Fruit fly (Drosophila melanogaster): Measurements from ENCODE around the gene CG7886.

CG7886 gene

DNA sequence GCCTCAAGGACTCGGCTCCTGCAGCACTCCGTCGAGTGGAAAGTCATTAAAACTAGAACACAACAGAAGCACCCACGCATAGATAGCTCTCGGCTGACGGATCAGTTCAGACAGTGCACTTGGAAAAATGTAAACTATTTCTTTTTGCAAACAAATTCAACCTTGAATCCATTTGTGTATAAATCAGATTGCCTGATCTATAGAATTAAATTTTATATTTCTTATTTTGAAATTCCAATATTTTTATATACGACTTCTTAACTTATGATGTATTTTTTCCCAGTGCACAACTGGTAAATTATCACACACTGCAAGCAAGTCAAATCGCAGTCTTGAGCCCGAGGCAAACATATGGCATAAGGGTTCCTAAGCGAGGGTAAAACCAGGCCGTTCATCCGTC lies 32.4 kb upstream of the CG7886 start (continued):
- TF ChIP-seq CkIIα-i1 (GFP tag; IDR thresholded peaks at IDR 0.05) (no peak), vnd (GFP tag; IDR thresholded peaks at IDR 0.05; ENCODE audit: partially characterized antibody) (no peak), CG6254 (GFP tag; optimal IDR thresholded peaks at IDR 0.05) (peak; percentile 46), da (GFP tag; optimal IDR thresholded peaks at IDR 0.05) (no peak), ab (GFP tag; optimal IDR thresholded peaks at IDR 0.05) (no peak), CG10209 (GFP tag; optimal IDR thresholded peaks at IDR 0.05) (peak; percentile 59), stc (GFP tag; IDR thresholded peaks at IDR 0.05) (peak; percentile 56), Optix (GFP tag; IDR thresholded peaks at IDR 0.05) (peak; percentile 51; the same call in 1 of the 3 replicates), Poxn (GFP tag; IDR thresholded peaks at IDR 0.05) (no peak), CG10462 (GFP tag; optimal IDR thresholded peaks at IDR 0.05) (peak; percentile 66), Oaz (GFP tag; IDR thresholded peaks at IDR 0.05) (no peak), crol (GFP tag; IDR thresholded peaks at IDR 0.05) (no peak), nerfin-1 (tag; optimal IDR thresholded peaks at IDR 0.05) (peak; percentile 64), CG7963 (GFP tag; IDR thresholded peaks at IDR 0.05; ENCODE audit: partially characterized antibody) (no peak), ewg (GFP tag; optimal IDR thresholded peaks at IDR 0.05) (no peak), disco-r (GFP tag; optimal IDR thresholded peaks at IDR 0.05) (no peak), HHEX (GFP tag; optimal IDR thresholded peaks at IDR 0.05) (no peak), CG17912 (GFP tag; optimal IDR thresholded peaks at IDR 0.05) (no peak), CG34422 (GFP tag; IDR thresholded peaks at IDR 0.05) (no peak), CG13894 (tag; optimal IDR thresholded peaks at IDR 0.05) (no peak), CG9215 (GFP tag; IDR thresholded peaks at IDR 0.05) (no peak), CG1233 (GFP tag; optimal IDR thresholded peaks at IDR 0.05) (peak; percentile 49), CG2199 (GFP tag; IDR thresholded peaks at IDR 0.05) (peak; percentile 63; the same call in 2 of the 3 replicates), slbo (GFP tag; IDR thresholded peaks at IDR 0.05) (no peak), CG11456 (GFP tag; IDR thresholded peaks at IDR 0.05) (no peak), Stat92E (GFP tag; optimal IDR thresholded peaks at IDR 0.05) (peak in 1 of 3 experiments; percentile 46), CG7271 (tag; optimal IDR thresholded peaks at IDR 0.05) (peak; percentile 34), H2.0 (GFP tag; IDR thresholded peaks at IDR 0.05) (peak; percentile 63), sc (optimal IDR thresholded peaks at IDR 0.05) (no peak), sc (GFP tag; optimal IDR thresholded peaks at IDR 0.05) (peak; percentile 34), CG4854 (GFP tag; optimal IDR thresholded peaks at IDR 0.05) (peak; percentile 34), CG11085 (GFP tag; IDR thresholded peaks at IDR 0.05) (no peak), Oli (tag; optimal IDR thresholded peaks at IDR 0.05) (peak; percentile 62), fd3F (GFP tag; optimal IDR thresholded peaks at IDR 0.05) (no peak), CG11093 (GFP tag; IDR thresholded peaks at IDR 0.05) (peak; percentile 63; the same call in 1 of the 3 replicates), CG14860 (GFP tag; IDR thresholded peaks at IDR 0.05; ENCODE audit: partially characterized antibody) (no peak), Hr3 (GFP tag; optimal IDR thresholded peaks at IDR 0.05) (peak; percentile 33), CG15073 (GFP tag; optimal IDR thresholded peaks at IDR 0.05) (no peak), Dip2 (GFP tag; IDR thresholded peaks at IDR 0.05) (no peak), unpg (GFP tag; optimal IDR thresholded peaks at IDR 0.05) (peak; percentile 77), tx (GFP tag; optimal IDR thresholded peaks at IDR 0.05) (no peak), Six4 (GFP tag; optimal IDR thresholded peaks at IDR 0.05) (peak; percentile 82), Nf-YC (tag; optimal IDR thresholded peaks at IDR 0.05) (no peak), dysf (GFP tag; IDR thresholded peaks at IDR 0.05) (peak; percentile 54; the same call in 1 of the 3 replicates), CG14014 (GFP tag; IDR thresholded peaks at IDR 0.05) (no peak), CG3407 (GFP tag; optimal IDR thresholded peaks at IDR 0.05) (peak; percentile 42), Rfx (GFP tag; IDR thresholded peaks at IDR 0.05) (peak; percentile 29; the same call in 1 of the 2 replicates), CG2116 (GFP tag; optimal IDR thresholded peaks at IDR 0.05) (no peak), rib (GFP tag; IDR thresholded peaks at IDR 0.05) (0 out of 2 replicates have a peak, but pooled peaks have one; percentile 39), fd102C (GFP tag; optimal IDR thresholded peaks at IDR 0.05) (peak; percentile 84), seq (GFP tag; IDR thresholded peaks at IDR 0.05) (no peak), ro (GFP tag; IDR thresholded peaks at IDR 0.05) (peak; percentile 63; the same call in 1 of the 2 replicates)

Measured in whole organism, embryonic.